Worm (Caenorhabditis elegans) whole organism, L4/young adult: ENCODE data around the gene F21C10.9.

Experiments used
- W03F9.2 ChIP-seq: fragments of 150-350 bp; optimal IDR thresholded peaks from 2 replicates; lab custom pipeline; 2014; ENCODE audit warnings: missing biosample characterization, missing genetic modification characterization
- dao-5 ChIP-seq: sonication (generic microtip); optimal IDR thresholded peaks from 2 replicates; lab custom pipeline; 2016; ENCODE audit warnings: missing genotype, missing genetic modification characterization, moderate library complexity, missing compliant biosample characterization
- him-1 ChIP-seq: sonication (generic microtip); optimal IDR thresholded peaks from 2 replicates; lab custom pipeline; 2016; ENCODE audit warnings: missing genotype, missing genetic modification reagents, missing genetic modification characterization, missing compliant biosample characterization

ce11 chrV:9124180-9124579 is 25.7 kb upstream of the F21C10.9 start, which contains the start of gene F21C10.6:
- TF ChIP-seq W03F9.2 (tag; lab: Kevin White, UChicago) = no peak
- TF ChIP-seq him-1 (tag; lab: Kevin White, UChicago) = no peak
- TF ChIP-seq dao-5 = no peak
